Fruit fly (Drosophila melanogaster) whole organism, embryonic: ENCODE measurements around the gene CG12516.

ENCODE experiments used
- Atf3 ChIP-seq: fragments of 200-800 bp; sonication (Bioruptor generic); optimal IDR thresholded peaks from 3 replicates; lab custom pipeline; 2016; ENCODE audit warnings: missing biosample characterization, missing genetic modification characterization
- Bteb2 ChIP-seq: fragments of 200-800 bp; sonication (Bioruptor generic); optimal IDR thresholded peaks from 2 replicates; lab custom pipeline; 2016; ENCODE audit warnings: missing biosample characterization, missing genetic modification characterization
- C15 ChIP-seq: fragments of 200-800 bp; sonication (Bioruptor generic); IDR thresholded peaks from 3 replicates; pipeline ENCODE4 v1.3.6; 2022; ENCODE audit warnings: missing biosample characterization, missing genetic modification characterization
- CG1024 ChIP-seq: fragments of 200-800 bp; sonication (Bioruptor generic); IDR thresholded peaks from 2 replicates; pipeline ENCODE4 v1.3.6; 2022; ENCODE audit warnings: missing biosample characterization, missing genetic modification characterization
- CG12071 ChIP-seq: fragments of 200-800 bp; sonication (Bioruptor generic); optimal IDR thresholded peaks from 3 replicates; lab custom pipeline; 2018; ENCODE audit warnings: missing biosample characterization, mild to moderate bottlenecking, missing genetic modification characterization
- CG12104 ChIP-seq: fragments of 200-800 bp; sonication (Bioruptor generic); optimal IDR thresholded peaks from 3 replicates; lab custom pipeline; 2016; ENCODE audit warnings: missing biosample characterization, missing genetic modification characterization
- CG12236 ChIP-seq: fragments of 200-800 bp; sonication (Bioruptor generic); optimal IDR thresholded peaks from 2 replicates; lab custom pipeline; 2016; ENCODE audit warnings: missing biosample characterization, missing genetic modification characterization
- CG12769 ChIP-seq: fragments of 200-800 bp; sonication (Bioruptor generic); optimal IDR thresholded peaks from 2 replicates; lab custom pipeline; 2019; ENCODE audit warnings: missing biosample characterization, mild to moderate bottlenecking, missing genetic modification characterization, moderate library complexity
- CG13287 ChIP-seq: fragments of 200-800 bp; sonication (Bioruptor generic); IDR thresholded peaks from 2 replicates; pipeline ENCODE4 v1.3.6; 2022; ENCODE audit warnings: missing biosample characterization, missing genetic modification characterization; ENCODE audit not compliant: partially characterized antibody
- CG16779 ChIP-seq: fragments of 200-800 bp; sonication (Bioruptor generic); IDR thresholded peaks from 2 replicates; pipeline ENCODE4 v1.3.6; 2022; ENCODE audit warnings: missing biosample characterization, missing genetic modification characterization
- CG17359 ChIP-seq: fragments of 200-800 bp; sonication (Bioruptor generic); optimal IDR thresholded peaks from 3 replicates; lab custom pipeline; 2018; ENCODE audit warnings: missing biosample characterization, mild to moderate bottlenecking, missing genetic modification characterization, moderate library complexity
- CG18619 ChIP-seq: fragments of 200-800 bp; sonication (Bioruptor generic); optimal IDR thresholded peaks from 3 replicates; lab custom pipeline; 2017; ENCODE audit warnings: missing biosample characterization, mild to moderate bottlenecking, missing genetic modification characterization
- CG2712 ChIP-seq: fragments of 200-800 bp; optimal IDR thresholded peaks from 3 replicates; lab custom pipeline; 2019; ENCODE audit warnings: missing biosample characterization, mild to moderate bottlenecking, missing genetic modification characterization, moderate library complexity
- CG2875 ChIP-seq: fragments of 200-800 bp; sonication (Bioruptor generic); optimal IDR thresholded peaks from 2 replicates; lab custom pipeline; 2017; ENCODE audit warnings: missing biosample characterization, mild to moderate bottlenecking, missing genetic modification characterization, missing genetic modification reagents
- CG32532 ChIP-seq: fragments of 200-800 bp; sonication (Bioruptor generic); IDR thresholded peaks from 2 replicates; pipeline ENCODE4 v1.3.6; 2022; ENCODE audit warnings: missing biosample characterization, missing genetic modification characterization
- CG3407 ChIP-seq: fragments of 200-800 bp; sonication (Bioruptor generic); optimal IDR thresholded peaks from 2 replicates; lab custom pipeline; 2018; ENCODE audit warnings: missing biosample characterization, mild to moderate bottlenecking, missing genetic modification characterization
- CG7357 ChIP-seq: fragments of 200-800 bp; sonication (Bioruptor generic); IDR thresholded peaks from 3 replicates; pipeline ENCODE4 v1.3.6; 2022; ENCODE audit warnings: missing biosample characterization, missing genetic modification characterization
- CG7372 ChIP-seq: fragments of 200-800 bp; sonication (Bioruptor generic); IDR thresholded peaks from 2 replicates; pipeline ENCODE4 v1.3.6; 2022; ENCODE audit warnings: missing biosample characterization, missing genetic modification characterization
- CG7556 ChIP-seq: fragments of 200-800 bp; sonication (Bioruptor generic); optimal IDR thresholded peaks from 2 replicates; lab custom pipeline; 2017; ENCODE audit warnings: missing biosample characterization, mild to moderate bottlenecking, missing genetic modification characterization
- CG8388 ChIP-seq: fragments of 200-800 bp; sonication (Bioruptor generic); optimal IDR thresholded peaks from 2 replicates; lab custom pipeline; 2019; ENCODE audit warnings: missing biosample characterization, mild to moderate bottlenecking, missing genetic modification characterization, moderate library complexity
- CG9727 ChIP-seq: fragments of 200-800 bp; sonication (Bioruptor generic); optimal IDR thresholded peaks from 3 replicates; lab custom pipeline; 2017; ENCODE audit warnings: missing biosample characterization, mild to moderate bottlenecking, missing genetic modification characterization
- Dek ChIP-seq: fragments of 200-800 bp; sonication (Bioruptor generic); optimal IDR thresholded peaks from 3 replicates; lab custom pipeline; 2019; ENCODE audit warnings: missing biosample characterization, mild to moderate bottlenecking, missing genetic modification characterization, moderate library complexity
- HLH54F ChIP-seq: fragments of 200-800 bp; sonication (Bioruptor generic); optimal IDR thresholded peaks from 3 replicates; lab custom pipeline; 2016; ENCODE audit warnings: missing biosample characterization, missing genetic modification characterization
- Hand ChIP-seq: fragments of 200-800 bp; sonication (Bioruptor generic); optimal IDR thresholded peaks from 2 replicates; lab custom pipeline; 2017; ENCODE audit warnings: mild to moderate bottlenecking, missing biosample characterization, missing genetic modification reagents, missing genetic modification characterization
- Hr3 ChIP-seq: fragments of 200-800 bp; sonication (Bioruptor generic); optimal IDR thresholded peaks from 3 replicates; lab custom pipeline; 2016; ENCODE audit warnings: missing biosample characterization, missing genetic modification characterization
- Med ChIP-seq: fragments of 200-800 bp; sonication (Bioruptor generic); peaks from one replicate; lab custom pipeline; 2016; ENCODE audit warnings: missing biosample characterization, missing genetic modification characterization, mild to moderate bottlenecking, inconsistent platforms, moderate library complexity
- Meics ChIP-seq: fragments of 200-800 bp; sonication (Bioruptor generic); optimal IDR thresholded peaks from 2 replicates; lab custom pipeline; 2017; ENCODE audit warnings: missing biosample characterization, mild to moderate bottlenecking, missing genetic modification characterization
- Opbp ChIP-seq: fragments of 200-800 bp; sonication (Bioruptor generic); IDR thresholded peaks from 3 replicates; pipeline ENCODE4 v1.3.6; 2022; ENCODE audit warnings: missing biosample characterization, missing genetic modification characterization; ENCODE audit not compliant: partially characterized antibody
- Poxn ChIP-seq: fragments of 200-800 bp; sonication (Bioruptor generic); IDR thresholded peaks from 2 replicates; pipeline ENCODE4 v1.3.6; 2022; ENCODE audit warnings: missing biosample characterization, missing genetic modification characterization
- az2 ChIP-seq: fragments of 200-800 bp; sonication (Bioruptor generic); optimal IDR thresholded peaks from 3 replicates; lab custom pipeline; 2016; ENCODE audit warnings: missing biosample characterization, missing genetic modification characterization
- bbx ChIP-seq: fragments of 200-800 bp; sonication (Bioruptor generic); IDR thresholded peaks from 2 replicates; pipeline ENCODE4 v1.3.6; 2022; ENCODE audit warnings: missing biosample characterization, missing genetic modification characterization; ENCODE audit not compliant: partially characterized antibody
- bsh ChIP-seq, 2 experiments: fragments of 200-800 bp; sonication (Bioruptor generic); optimal IDR thresholded peaks; 2 replicates each; lab custom pipeline; 2017 to 2018; ENCODE audit warnings: mild to moderate bottlenecking in 2 of 2, missing biosample characterization in 2 of 2, missing genetic modification characterization in 2 of 2, moderate library complexity in 1 of 2
- caup ChIP-seq: fragments of 200-800 bp; sonication (Bioruptor generic); optimal IDR thresholded peaks from 3 replicates; lab custom pipeline; 2017; ENCODE audit warnings: missing biosample characterization, mild to moderate bottlenecking, missing genetic modification characterization, moderate library complexity; ENCODE audit not compliant: severe bottlenecking
- chif ChIP-seq, 2 experiments: fragments of 200-800 bp; sonication (Bioruptor generic); optimal IDR thresholded peaks; 3 replicates each; lab custom pipeline; 2016; ENCODE audit warnings: missing biosample characterization in 2 of 2, missing genetic modification characterization in 2 of 2
- dmrt99B ChIP-seq: fragments of 200-800 bp; sonication (Bioruptor generic); optimal IDR thresholded peaks from 2 replicates; lab custom pipeline; 2018; ENCODE audit warnings: missing biosample characterization, mild to moderate bottlenecking, missing genetic modification characterization, moderate library complexity
- emc ChIP-seq: fragments of 200-800 bp; sonication (Bioruptor generic); optimal IDR thresholded peaks from 2 replicates; lab custom pipeline; 2016; ENCODE audit warnings: missing biosample characterization, missing genetic modification characterization
- fd96Cb ChIP-seq: fragments of 200-800 bp; sonication (Bioruptor generic); optimal IDR thresholded peaks from 2 replicates; lab custom pipeline; 2018; ENCODE audit warnings: missing biosample characterization, mild to moderate bottlenecking, missing genetic modification characterization, moderate library complexity
- gem ChIP-seq: fragments of 200-800 bp; sonication (Bioruptor generic); optimal IDR thresholded peaks from 2 replicates; lab custom pipeline; 2019; ENCODE audit warnings: missing biosample characterization, mild to moderate bottlenecking, missing genetic modification characterization, moderate library complexity
- grn ChIP-seq: fragments of 200-800 bp; sonication (Bioruptor generic); optimal IDR thresholded peaks from 3 replicates; lab custom pipeline; 2017; ENCODE audit warnings: missing biosample characterization, missing genetic modification characterization
- gsb ChIP-seq: fragments of 200-800 bp; sonication (Bioruptor generic); IDR thresholded peaks from 2 replicates; pipeline ENCODE4 v1.3.6; 2022; ENCODE audit warnings: missing biosample characterization, missing genetic modification characterization
- inv ChIP-seq: fragments of 200-800 bp; sonication (Bioruptor generic); IDR thresholded peaks from 2 replicates; pipeline ENCODE4 v1.3.6; 2022; ENCODE audit warnings: missing biosample characterization, missing genetic modification characterization; ENCODE audit not compliant: partially characterized antibody
- jigr1 ChIP-seq: fragments of 200-800 bp; sonication (Bioruptor generic); IDR thresholded peaks from 3 replicates; pipeline ENCODE4 v1.3.6; 2022; ENCODE audit warnings: missing biosample characterization, missing genetic modification characterization
- lmd ChIP-seq: fragments of 200-800 bp; sonication (Bioruptor generic); IDR thresholded peaks from 2 replicates; pipeline ENCODE4 v1.3.6; 2022; ENCODE audit warnings: missing biosample characterization, missing genetic modification characterization
- nmo ChIP-seq: fragments of 200-800 bp; sonication (Bioruptor generic); optimal IDR thresholded peaks from 2 replicates; lab custom pipeline; 2018; ENCODE audit warnings: missing biosample characterization, mild to moderate bottlenecking, missing genetic modification characterization, moderate library complexity
- pho ChIP-seq: fragments of 200-800 bp; sonication (Bioruptor generic); optimal IDR thresholded peaks from 2 replicates; lab custom pipeline; 2016; ENCODE audit warnings: missing biosample characterization, missing genetic modification characterization
- ro ChIP-seq: fragments of 200-800 bp; sonication (Bioruptor generic); IDR thresholded peaks from 2 replicates; pipeline ENCODE4 v1.3.6; 2022; ENCODE audit warnings: missing biosample characterization, missing genetic modification characterization
- shn ChIP-seq: fragments of 200-800 bp; sonication (Bioruptor generic); optimal IDR thresholded peaks from 3 replicates; lab custom pipeline; 2016; ENCODE audit warnings: missing biosample characterization, missing genetic modification characterization
- slou ChIP-seq: fragments of 200-800 bp; sonication (Bioruptor generic); optimal IDR thresholded peaks from 3 replicates; lab custom pipeline; 2016; ENCODE audit warnings: missing biosample characterization, missing genetic modification characterization
- unpg ChIP-seq: fragments of 200-800 bp; sonication (Bioruptor generic); optimal IDR thresholded peaks from 3 replicates; lab custom pipeline; 2018; ENCODE audit warnings: missing biosample characterization, mild to moderate bottlenecking, missing genetic modification characterization, moderate library complexity
- zen ChIP-seq: fragments of 200-800 bp; sonication (Bioruptor generic); optimal IDR thresholded peaks from 3 replicates; lab custom pipeline; 2018; ENCODE audit warnings: missing biosample characterization, mild to moderate bottlenecking, missing genetic modification characterization, moderate library complexity
- zfh2 ChIP-seq: fragments of 200-800 bp; sonication (Bioruptor generic); optimal IDR thresholded peaks from 2 replicates; lab custom pipeline; 2016; ENCODE audit warnings: missing biosample characterization, missing genetic modification characterization

CG12516 gene

dm6 chr3R:28327132-28327531, 22.7 kb upstream of the CG12516 start (continued):
- no peak for TF ChIP-seq CG12236
- no peak for TF ChIP-seq CG8388 (GFP tag; lab: Kevin White, UChicago)
- peak; percentile 12 for TF ChIP-seq Med (GFP tag; lab: Kevin White, UChicago)
- TF ChIP-seq chif (GFP tag; optimal IDR thresholded peaks at IDR 0.05; lab: Kevin White, UChicago), result peak in 1 of 2 experiments; percentile 45
- TF ChIP-seq inv (GFP tag; lab: Robert Waterston, UW), result no peak
- TF ChIP-seq gsb (GFP tag; lab: Robert Waterston, UW), result no peak
- TF ChIP-seq CG12104 (GFP tag; lab: Kevin White, UChicago), result peak; percentile 9
- no peak for TF ChIP-seq Hand (GFP tag; lab: Kevin White, UChicago)
- peak; percentile 48 for TF ChIP-seq Dek (tag; lab: Kevin White, UChicago)
- peak; percentile 1 for TF ChIP-seq pho (GFP tag; lab: Kevin White, UChicago)
- peak; percentile 3 for TF ChIP-seq slou (GFP tag; lab: Kevin White, UChicago)
- peak; percentile 71 for TF ChIP-seq gem (tag; lab: Kevin White, UChicago)
- peak; percentile 45 for TF ChIP-seq CG18619
- peak; percentile 30 for TF ChIP-seq CG9727 (GFP tag; lab: Kevin White, UChicago)
- peak; percentile 41 for TF ChIP-seq Hr3 (GFP tag; lab: Kevin White, UChicago)
- peak; percentile 7 for TF ChIP-seq Meics (GFP tag; lab: Kevin White, UChicago)
- TF ChIP-seq bsh (GFP tag; optimal IDR thresholded peaks at IDR 0.05; lab: Kevin White, UChicago), result peak in 1 of 2 experiments; percentile 58
- no peak for TF ChIP-seq C15
- no peak for TF ChIP-seq Opbp (GFP tag; lab: Robert Waterston, UW)
- TF ChIP-seq CG1024 (GFP tag; lab: Robert Waterston, UW), result no peak
- TF ChIP-seq dmrt99B (tag; lab: Kevin White, UChicago), result peak; percentile 34
- TF ChIP-seq CG2712 (tag; lab: Kevin White, UChicago), result peak; percentile 40
- TF ChIP-seq zfh2 (GFP tag; lab: Kevin White, UChicago), result no peak
- TF ChIP-seq ro (GFP tag; lab: Robert Waterston, UW), result no peak
- no peak for TF ChIP-seq CG2875 (GFP tag; lab: Kevin White, UChicago)
- TF ChIP-seq CG32532, result no peak
- no peak for TF ChIP-seq CG12071 (GFP tag; lab: Kevin White, UChicago)
- no peak for TF ChIP-seq lmd (GFP tag; lab: Robert Waterston, UW)
- TF ChIP-seq zen (tag; lab: Kevin White, UChicago), result no peak
- peak; percentile 32 for TF ChIP-seq CG7556 (GFP tag; lab: Kevin White, UChicago)
- peak; percentile 11 for TF ChIP-seq Bteb2 (GFP tag; lab: Kevin White, UChicago)
- TF ChIP-seq CG3407 (GFP tag; lab: Kevin White, UChicago), result peak; percentile 19
- peak; percentile 21 for TF ChIP-seq CG17359 (tag; lab: Kevin White, UChicago)
- peak; percentile 0 for TF ChIP-seq fd96Cb (tag; lab: Kevin White, UChicago)
- TF ChIP-seq emc (GFP tag; lab: Kevin White, UChicago), result no peak
- TF ChIP-seq CG7357 (GFP tag; lab: Robert Waterston, UW), result no peak
- no peak for TF ChIP-seq HLH54F
- TF ChIP-seq Atf3 (GFP tag; lab: Kevin White, UChicago), result peak; percentile 12
- TF ChIP-seq jigr1, result no peak
- no peak for TF ChIP-seq CG7372
- TF ChIP-seq CG12769 (tag; lab: Kevin White, UChicago), result no peak
- TF ChIP-seq nmo, result peak; percentile 55
- no peak for TF ChIP-seq grn
- no peak for TF ChIP-seq shn (GFP tag; lab: Kevin White, UChicago)
- no peak for TF ChIP-seq caup (GFP tag; lab: Kevin White, UChicago)
- TF ChIP-seq az2, result peak; percentile 43
- TF ChIP-seq Poxn (GFP tag; lab: Robert Waterston, UW), result no peak
- TF ChIP-seq bbx, result no peak
- peak; percentile 14 for TF ChIP-seq unpg
- TF ChIP-seq CG13287, result no peak
- TF ChIP-seq CG16779, result no peak
